Worm (Caenorhabditis elegans) whole organism, L4/young adult: ENCODE data around the gene nhr-138.
A peak's percentile ranks its signal among the peaks of the same experiment; 100 is the strongest.
"Not testable (repeated sequence)": the region's sequence is repeated elsewhere in the genome, so short reads cannot be mapped to it uniquely, and the experiment has no call there.

Experiments
- W03F9.2 ChIP-seq: fragments of 150-350 bp; optimal IDR thresholded peaks from 2 replicates; lab custom pipeline; 2014; ENCODE audit warnings: missing biosample characterization, missing genetic modification characterization
- dao-5 ChIP-seq: sonication (generic microtip); optimal IDR thresholded peaks from 2 replicates; lab custom pipeline; 2016; ENCODE audit warnings: missing genotype, missing genetic modification characterization, moderate library complexity, missing compliant biosample characterization
- him-1 ChIP-seq: sonication (generic microtip); optimal IDR thresholded peaks from 2 replicates; lab custom pipeline; 2016; ENCODE audit warnings: missing genotype, missing genetic modification reagents, missing genetic modification characterization, missing compliant biosample characterization

Gene nhr-138

ce11 chrIV:9734861-9735260 is 9.8 kb downstream of the nhr-138 start:
- TF ChIP-seq W03F9.2 (no peak), dao-5 (no peak), him-1 (tag; lab: Kevin White, UChicago) (no peak)

- TF ChIP-seq W03F9.2: peak; percentile 21
- no peak for TF ChIP-seq him-1 (tag; lab: Kevin White, UChicago)
Measured at ce11 chrIV:9735750-9736149, 10.7 kb downstream of the nhr-138 start.

DNA sequence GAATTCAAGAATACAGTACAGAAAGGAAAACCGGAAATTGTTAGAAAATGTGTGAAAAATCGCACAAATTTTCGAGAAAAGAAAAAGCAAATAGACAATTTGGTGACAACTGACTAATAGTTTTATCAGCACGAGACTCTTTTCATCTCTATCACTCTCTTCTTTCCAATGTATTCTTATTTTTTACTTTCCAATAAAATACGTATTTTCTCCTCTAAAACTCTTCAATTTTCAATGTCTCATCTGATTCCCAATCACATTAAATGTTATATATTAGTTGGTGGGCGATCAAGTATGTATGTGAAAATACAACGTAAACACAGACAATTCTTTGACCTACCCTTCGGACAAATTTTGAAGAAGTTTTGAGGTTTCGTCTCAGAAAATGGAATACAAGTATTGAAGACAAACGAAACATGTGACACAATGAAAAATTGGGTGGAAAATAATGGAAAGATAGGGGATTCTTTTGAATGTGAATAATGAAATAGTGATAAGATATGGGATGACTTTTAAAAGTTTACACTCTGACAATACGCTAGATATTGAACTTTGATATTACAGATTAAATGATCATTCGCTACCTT is 12.2 kb downstream of the nhr-138 start, which contains the start of gene cka-1:
TSS of gene cka-1 (minus strand) at position 418 of the 587 bp plus-strand sequence.
- TF ChIP-seq him-1 (tag; lab: Kevin White, UChicago) (no peak), W03F9.2 (no peak), dao-5 (no peak)

- TF ChIP-seq W03F9.2 (no peak), dao-5 (no peak), him-1 (tag; lab: Kevin White, UChicago) (no peak)
Measured at ce11 chrIV:9738194-9738593, 13.1 kb downstream of the nhr-138 start, which contains the start of gene C28D4.10. C28D4.10 (plus strand) TSS chrIV:9738494.

DNA sequence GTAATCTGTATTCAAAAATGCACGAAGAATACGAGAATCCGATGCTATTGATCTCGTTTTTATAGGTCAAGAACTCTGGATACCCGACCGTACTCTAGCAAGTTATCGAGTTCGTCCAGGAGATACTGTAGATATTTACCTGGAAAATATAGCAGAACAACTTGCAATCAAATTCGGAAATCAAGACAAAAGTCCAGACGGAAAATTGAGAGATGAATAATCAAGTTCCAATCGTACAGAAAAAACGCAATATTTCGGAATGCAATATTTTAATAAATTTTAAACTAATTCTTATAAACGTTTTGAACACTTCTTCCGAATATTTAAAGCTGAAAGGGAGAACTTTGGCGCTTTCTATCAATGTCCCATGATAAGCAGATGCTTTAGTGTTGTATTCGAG is 13.9 kb downstream of the nhr-138 start:
- no peak for TF ChIP-seq him-1 (tag; lab: Kevin White, UChicago)
- no peak for TF ChIP-seq W03F9.2
- TF ChIP-seq dao-5: no peak

DNA sequence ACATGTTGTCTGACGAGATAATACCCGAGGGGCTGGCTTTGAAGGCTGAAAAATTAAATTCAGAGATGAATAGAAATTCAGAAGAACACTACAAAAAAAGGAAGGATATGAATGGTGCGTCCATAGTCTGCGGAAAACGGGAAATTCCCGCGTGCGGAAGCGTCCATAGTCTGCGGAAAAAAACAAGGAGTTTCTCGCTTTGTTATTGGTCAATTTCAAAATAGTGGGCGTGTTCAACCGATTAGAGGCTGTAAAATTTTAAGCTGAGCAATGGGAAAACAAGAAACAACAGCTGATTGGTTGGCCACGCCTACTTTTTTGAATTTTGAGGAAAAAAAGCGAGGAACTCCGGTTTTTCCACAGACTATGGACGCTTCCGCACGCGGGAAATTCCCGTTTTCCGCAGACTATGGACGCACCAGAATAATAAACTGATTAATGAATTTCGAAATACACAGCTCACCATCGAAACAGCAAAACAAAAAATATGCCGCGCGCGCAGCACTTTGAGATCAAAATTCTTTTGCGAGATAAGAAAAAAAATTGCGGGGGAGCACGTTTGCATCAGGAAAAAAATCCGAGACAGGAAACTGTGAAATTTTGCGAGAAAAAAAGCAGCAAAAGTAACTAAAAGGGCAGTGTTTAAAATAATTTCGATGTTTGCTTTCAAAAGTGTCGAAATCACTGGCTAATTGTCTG is 15.9 kb downstream of the nhr-138 start, which contains the start of gene gln-6:
TSS of gene gln-6 (minus strand) at position 51 of the 699 bp plus-strand sequence.
- TF ChIP-seq dao-5; W03F9.2; him-1 (tag; lab: Kevin White, UChicago): not testable (repeated sequence)

- TF ChIP-seq dao-5 (no peak), him-1 (tag; lab: Kevin White, UChicago) (no peak), W03F9.2 (no peak)
Measured at ce11 chrIV:9742883-9743282, 17.8 kb downstream of the nhr-138 start, which contains the start of gene C28D4.7. C28D4.7 (minus strand) TSS chrIV:9743147.

DNA sequence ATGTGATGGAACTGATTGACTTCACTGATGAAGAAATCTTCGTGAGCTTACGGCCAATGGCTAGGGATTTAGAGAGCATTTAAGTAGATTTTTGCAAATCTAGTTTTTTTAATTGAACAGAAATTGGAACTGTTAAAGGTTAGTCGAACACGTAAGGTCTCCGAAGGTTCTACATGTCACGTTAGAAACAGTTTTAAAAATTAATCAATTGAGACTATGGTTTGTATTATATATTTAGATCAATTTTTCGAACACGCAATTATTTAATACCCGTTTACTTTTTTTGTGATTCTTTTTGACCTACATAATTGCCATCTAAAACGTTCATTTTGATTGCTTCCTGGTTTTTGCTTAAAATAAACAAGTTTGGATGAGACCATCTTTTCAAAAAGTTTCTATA is 19.9 kb downstream of the nhr-138 start, which contains the start of gene C28D4.4:
TSS of gene C28D4.4 (minus strand) at position 101 of the 400 bp plus-strand sequence.
- TF ChIP-seq W03F9.2: no peak
- no peak for TF ChIP-seq him-1 (tag; lab: Kevin White, UChicago)
- no peak for TF ChIP-seq dao-5

DNA sequence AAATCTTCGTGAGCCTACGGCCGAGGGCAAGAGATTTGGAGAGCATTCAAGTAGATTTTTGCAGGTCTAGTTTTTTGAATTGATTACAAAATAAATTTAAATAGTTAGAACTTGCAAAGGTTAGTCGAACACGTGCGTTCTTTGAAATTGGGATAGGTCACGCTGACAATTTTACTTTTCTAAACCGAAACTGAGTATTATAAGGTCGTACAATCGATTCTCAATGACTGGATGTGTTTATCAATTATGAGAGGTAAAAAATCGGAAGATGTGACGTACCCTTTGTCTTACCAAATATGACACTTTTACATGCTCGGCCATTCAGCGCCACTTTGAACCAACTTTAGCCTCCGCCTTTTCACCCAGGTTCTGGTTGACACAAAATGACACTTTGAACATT is 21.7 kb downstream of the nhr-138 start, which contains the start of gene C28D4.5:
TSS of gene C28D4.5 (minus strand) at position 101 of the 400 bp plus-strand sequence.
- TF ChIP-seq dao-5 (no peak), W03F9.2 (no peak), him-1 (tag; lab: Kevin White, UChicago) (no peak)

ce11 chrIV:9748342-9748741 is 23.3 kb downstream of the nhr-138 start, which contains the start of gene C28D4.8:
C28D4.8 (minus strand) TSS chrIV:9748442.
- no peak for TF ChIP-seq W03F9.2
- TF ChIP-seq dao-5: no peak
- no peak for TF ChIP-seq him-1 (tag; lab: Kevin White, UChicago)

DNA sequence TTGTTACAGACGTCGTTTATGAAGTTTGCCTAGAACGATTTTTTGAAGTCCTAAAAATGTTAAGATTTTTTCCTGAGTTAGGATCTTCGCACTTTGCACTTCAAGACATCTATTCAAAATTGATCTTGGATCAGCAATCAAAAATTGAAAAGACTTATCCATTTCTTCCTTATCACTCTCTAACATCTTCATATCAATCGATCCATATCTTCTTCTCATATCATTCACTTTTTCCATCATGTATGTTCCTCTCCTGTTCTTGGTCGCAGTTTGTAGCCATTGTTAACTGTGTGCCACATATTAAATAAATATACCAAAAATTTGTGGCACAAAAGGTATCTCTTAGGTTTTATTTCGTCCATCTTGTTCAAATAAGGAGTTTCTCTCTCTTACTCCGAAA is 30.7 kb downstream of the nhr-138 start:
- TF ChIP-seq dao-5 (no peak), W03F9.2 (no peak), him-1 (tag; lab: Kevin White, UChicago) (no peak)

DNA sequence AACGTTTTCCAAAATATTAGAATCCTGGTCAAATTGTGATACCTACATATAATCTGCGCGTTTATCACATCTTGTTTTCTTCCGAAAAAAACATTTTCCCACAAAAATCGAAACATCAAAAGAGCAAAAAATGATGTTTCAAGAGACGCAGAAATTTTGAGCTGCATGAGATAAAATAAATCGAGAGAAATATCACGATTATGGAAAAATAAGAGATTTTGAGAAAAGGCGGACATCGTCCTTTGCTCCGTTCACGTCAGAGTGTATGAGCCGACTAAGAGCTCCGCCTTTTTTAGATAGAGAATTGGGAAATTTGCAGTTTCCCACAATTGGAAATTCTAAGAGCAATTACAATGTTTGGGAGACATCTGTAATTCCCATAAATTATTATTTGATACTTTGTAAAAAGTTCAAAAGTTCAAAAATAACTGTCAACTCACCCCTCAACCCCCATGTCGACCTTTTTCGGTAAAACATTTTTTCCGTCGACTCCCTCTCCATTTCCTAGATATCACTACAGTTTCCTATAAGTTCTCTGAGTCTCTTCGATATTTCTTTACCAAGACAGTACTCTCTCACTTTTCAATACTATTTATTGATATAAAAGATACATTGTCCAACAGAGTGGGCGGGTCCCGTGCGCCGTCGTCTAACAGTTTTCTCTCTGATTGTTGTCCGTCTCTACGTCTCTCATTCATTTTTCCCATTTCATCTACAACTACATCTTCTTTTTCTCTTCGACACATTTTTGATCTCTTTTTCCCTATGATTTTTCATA is 31.8 kb downstream of the nhr-138 start:
- TF ChIP-seq W03F9.2 (peak; percentile 41), him-1 (tag; lab: Kevin White, UChicago) (no peak)

DNA sequence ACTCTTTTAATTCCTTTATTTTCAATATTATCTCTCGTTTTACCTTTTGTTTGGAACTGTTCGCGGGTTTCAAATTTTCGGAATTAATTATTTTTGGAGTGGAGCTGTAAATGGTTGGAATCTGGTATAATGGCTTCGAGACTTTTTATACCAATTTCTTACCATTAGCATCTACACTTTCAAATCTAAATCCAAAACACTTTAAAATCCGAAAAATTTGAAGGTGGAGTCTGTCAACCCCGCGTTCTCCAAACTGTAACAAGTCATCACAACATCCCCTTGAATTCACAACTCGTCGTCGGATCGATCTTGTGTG is 32.3 kb downstream of the nhr-138 start, which contains the start of gene nhr-97:
TSS of gene nhr-97 (plus strand) at position 217 of the 316 bp plus-strand sequence.
- TF ChIP-seq dao-5 (no peak), W03F9.2 (no peak), him-1 (tag; lab: Kevin White, UChicago) (no peak)

ce11 chrIV:9761751-9762150 is 36.7 kb downstream of the nhr-138 start:
- TF ChIP-seq W03F9.2 (no peak), him-1 (tag; lab: Kevin White, UChicago) (no peak), dao-5 (no peak)
